Fruit fly (Drosophila melanogaster) whole organism, embryonic: ENCODE results near the gene CG11698.
A peak's percentile ranks its signal among the peaks of the same experiment; 100 is the strongest.

Experiments
- Bgb ChIP-seq: fragments of 200-800 bp; sonication (Bioruptor generic); IDR thresholded peaks from 2 replicates; pipeline ENCODE4 v1.3.6; 2022; ENCODE audit warnings: missing biosample characterization, missing genetic modification characterization; ENCODE audit not compliant: partially characterized antibody
- CG13296 ChIP-seq: fragments of 200-800 bp; sonication (Bioruptor generic); optimal IDR thresholded peaks from 3 replicates; lab custom pipeline; 2018; ENCODE audit warnings: missing biosample characterization, mild to moderate bottlenecking, missing genetic modification characterization
- CG13424 ChIP-seq: fragments of 200-800 bp; sonication (Bioruptor generic); optimal IDR thresholded peaks from 2 replicates; lab custom pipeline; 2019; ENCODE audit warnings: missing biosample characterization, mild to moderate bottlenecking, missing genetic modification characterization, moderate library complexity
- CG14014 ChIP-seq: fragments of 200-800 bp; sonication (Bioruptor generic); IDR thresholded peaks from 2 replicates; pipeline ENCODE4 v1.3.6; 2022; ENCODE audit warnings: missing biosample characterization, missing genetic modification characterization
- CG15479 ChIP-seq: fragments of 200-800 bp; sonication (Bioruptor generic); optimal IDR thresholded peaks from 3 replicates; lab custom pipeline; 2019; ENCODE audit warnings: missing biosample characterization, mild to moderate bottlenecking, missing genetic modification characterization, moderate library complexity
- CG15601 ChIP-seq: fragments of 200-800 bp; sonication (Bioruptor generic); optimal IDR thresholded peaks from 3 replicates; lab custom pipeline; 2019; ENCODE audit warnings: missing biosample characterization, mild to moderate bottlenecking, missing genetic modification characterization, moderate library complexity
- CG16779 ChIP-seq: fragments of 200-800 bp; sonication (Bioruptor generic); IDR thresholded peaks from 2 replicates; pipeline ENCODE4 v1.3.6; 2022; ENCODE audit warnings: missing biosample characterization, missing genetic modification characterization
- CG17568 ChIP-seq: fragments of 200-800 bp; sonication (Bioruptor generic); optimal IDR thresholded peaks from 2 replicates; lab custom pipeline; 2018; ENCODE audit warnings: missing biosample characterization, mild to moderate bottlenecking, missing genetic modification characterization, moderate library complexity
- CG18476 ChIP-seq: fragments of 200-800 bp; sonication (Bioruptor generic); optimal IDR thresholded peaks from 2 replicates; lab custom pipeline; 2016; ENCODE audit warnings: missing biosample characterization, mild to moderate bottlenecking, missing genetic modification characterization
- CG30020 ChIP-seq: fragments of 200-800 bp; optimal IDR thresholded peaks from 2 replicates; lab custom pipeline; 2019; ENCODE audit warnings: missing biosample characterization, mild to moderate bottlenecking, missing genetic modification characterization, moderate library complexity
- CG33213 ChIP-seq: fragments of 200-800 bp; sonication (Bioruptor generic); optimal IDR thresholded peaks from 3 replicates; lab custom pipeline; 2016; ENCODE audit warnings: missing biosample characterization, missing genetic modification characterization
- CG3407 ChIP-seq: fragments of 200-800 bp; sonication (Bioruptor generic); optimal IDR thresholded peaks from 2 replicates; lab custom pipeline; 2018; ENCODE audit warnings: missing biosample characterization, mild to moderate bottlenecking, missing genetic modification characterization
- CG4360 ChIP-seq: fragments of 200-800 bp; sonication (Bioruptor generic); IDR thresholded peaks from 2 replicates; pipeline ENCODE4 v1.3.6; 2022; ENCODE audit warnings: missing biosample characterization, missing genetic modification characterization
- CG4424 ChIP-seq: fragments of 200-800 bp; sonication (Bioruptor generic); optimal IDR thresholded peaks from 3 replicates; lab custom pipeline; 2016; ENCODE audit warnings: missing biosample characterization, missing genetic modification characterization
- CG4707 ChIP-seq: fragments of 200-800 bp; sonication (Bioruptor generic); optimal IDR thresholded peaks from 2 replicates; lab custom pipeline; 2018; ENCODE audit warnings: missing biosample characterization, mild to moderate bottlenecking, missing genetic modification characterization, moderate library complexity
- CG8089 ChIP-seq: fragments of 200-800 bp; sonication (Bioruptor generic); optimal IDR thresholded peaks from 3 replicates; lab custom pipeline; 2016; ENCODE audit warnings: missing biosample characterization, missing genetic modification characterization
- CG8290 ChIP-seq, 3 experiments: fragments of 200-800 bp; sonication (Bioruptor generic); optimal IDR thresholded peaks; 2 replicates each; lab custom pipeline; 2016 to 2019; ENCODE audit warnings: missing biosample characterization in 3 of 3, missing genetic modification characterization in 3 of 3, mild to moderate bottlenecking in 2 of 3, moderate library complexity in 1 of 3
- CG9437 ChIP-seq: fragments of 200-800 bp; sonication (Bioruptor generic); optimal IDR thresholded peaks from 2 replicates; lab custom pipeline; 2018; ENCODE audit warnings: missing biosample characterization, mild to moderate bottlenecking, missing genetic modification characterization
- Chrac-16 ChIP-seq: fragments of 200-800 bp; sonication (Bioruptor generic); optimal IDR thresholded peaks from 3 replicates; lab custom pipeline; 2016; ENCODE audit warnings: missing biosample characterization, missing genetic modification characterization
- CoRest ChIP-seq: fragments of 200-800 bp; sonication (Bioruptor generic); optimal IDR thresholded peaks from 3 replicates; lab custom pipeline; 2018; ENCODE audit warnings: missing biosample characterization, mild to moderate bottlenecking, missing genetic modification characterization, moderate library complexity
- Deaf1 ChIP-seq: fragments of 200-800 bp; optimal IDR thresholded peaks from 3 replicates; lab custom pipeline; 2019; ENCODE audit warnings: missing biosample characterization, mild to moderate bottlenecking, missing genetic modification characterization, moderate library complexity
- Dip2 ChIP-seq: fragments of 200-800 bp; sonication (Bioruptor generic); IDR thresholded peaks from 2 replicates; pipeline ENCODE4 v1.3.6; 2022; ENCODE audit warnings: missing biosample characterization, missing genetic modification characterization
- Dll ChIP-seq: fragments of 200-800 bp; sonication (Bioruptor generic); IDR thresholded peaks from 4 replicates; pipeline ENCODE4 v1.3.6; 2022; ENCODE audit warnings: missing biosample characterization, missing genetic modification characterization; ENCODE audit not compliant: partially characterized antibody
- Dp ChIP-seq: fragments of 200-800 bp; sonication (Bioruptor generic); optimal IDR thresholded peaks from 2 replicates; lab custom pipeline; 2018; ENCODE audit warnings: missing biosample characterization, mild to moderate bottlenecking, missing genetic modification characterization, moderate library complexity
- H2.0 ChIP-seq: fragments of 200-800 bp; sonication (Bioruptor generic); IDR thresholded peaks from 2 replicates; pipeline ENCODE4 v1.3.6; 2022; ENCODE audit warnings: missing biosample characterization, missing genetic modification characterization
- HHEX ChIP-seq: fragments of 200-800 bp; sonication (Bioruptor generic); optimal IDR thresholded peaks from 3 replicates; lab custom pipeline; 2017; ENCODE audit warnings: missing biosample characterization, mild to moderate bottlenecking, missing genetic modification characterization, missing genetic modification reagents
- Hr39 ChIP-seq: fragments of >200 bp; optimal IDR thresholded peaks from 2 replicates; lab custom pipeline; 2017
- Hr51 ChIP-seq, 2 experiments: fragments of 200-800 bp; sonication (Bioruptor generic); optimal IDR thresholded peaks; 2 replicates in 1 of 2; 3 replicates in 1 of 2; lab custom pipeline; 2016 to 2018; ENCODE audit warnings: missing biosample characterization in 2 of 2, missing genetic modification characterization in 2 of 2, mild to moderate bottlenecking in 1 of 2, moderate library complexity in 1 of 2
- MTF-1 ChIP-seq: fragments of 200-800 bp; sonication (Bioruptor generic); optimal IDR thresholded peaks from 2 replicates; lab custom pipeline; 2018; ENCODE audit warnings: missing biosample characterization, mild to moderate bottlenecking, missing genetic modification characterization, borderline replicate concordance
- Mes4 ChIP-seq: fragments of 200-800 bp; sonication (Bioruptor generic); optimal IDR thresholded peaks from 2 replicates; lab custom pipeline; 2016; ENCODE audit warnings: missing biosample characterization, missing genetic modification characterization
- Pdp1 ChIP-seq, 2 experiments: fragments of 200-800 bp; sonication (Bioruptor generic); optimal IDR thresholded peaks; 3 replicates each; lab custom pipeline; 2016; ENCODE audit warnings: missing biosample characterization in 2 of 2, missing genetic modification characterization in 2 of 2, mild to moderate bottlenecking in 1 of 2, moderate library complexity in 1 of 2
- chm ChIP-seq: fragments of 200-800 bp; sonication (Bioruptor generic); IDR thresholded peaks from 2 replicates; pipeline ENCODE4 v1.3.6; 2022; ENCODE audit warnings: missing biosample characterization, missing genetic modification characterization
- dati ChIP-seq: fragments of 200-800 bp; sonication (Bioruptor generic); IDR thresholded peaks from 2 replicates; pipeline ENCODE4 v1.3.6; 2022; ENCODE audit warnings: missing biosample characterization, missing genetic modification characterization
- dysf ChIP-seq: fragments of 200-800 bp; sonication (Bioruptor generic); IDR thresholded peaks from 3 replicates; pipeline ENCODE4 v1.3.6; 2022; ENCODE audit warnings: missing biosample characterization, missing genetic modification characterization
- fd96Cb ChIP-seq: fragments of 200-800 bp; sonication (Bioruptor generic); optimal IDR thresholded peaks from 2 replicates; lab custom pipeline; 2018; ENCODE audit warnings: missing biosample characterization, mild to moderate bottlenecking, missing genetic modification characterization, moderate library complexity
- hkb ChIP-seq, 2 experiments: fragments of 200-800 bp in 1 of 2; fragments of >200 bp in 1 of 2; sonication (Bioruptor generic) in 1 of 2; IDR thresholded peaks in 1 of 2; optimal IDR thresholded peaks in 1 of 2; 2 replicates each; pipeline versions ENCODE4 v1.3.6 to Lab custom; 2017 to 2022; ENCODE audit warnings: missing biosample characterization in 1 of 2, missing genetic modification characterization in 1 of 2
- ken ChIP-seq: fragments of 200-800 bp; sonication (Bioruptor generic); IDR thresholded peaks from 3 replicates; pipeline ENCODE4 v1.3.6; 2022; ENCODE audit warnings: missing biosample characterization, missing genetic modification characterization
- klu ChIP-seq: fragments of 200-800 bp; sonication (Bioruptor generic); IDR thresholded peaks from 2 replicates; pipeline ENCODE4 v1.3.6; 2022; ENCODE audit warnings: missing biosample characterization, missing genetic modification characterization
- knrl ChIP-seq: fragments of 200-800 bp; sonication (Bioruptor generic); IDR thresholded peaks from 3 replicates; pipeline ENCODE4 v1.3.6; 2022; ENCODE audit warnings: missing biosample characterization, missing genetic modification characterization; ENCODE audit not compliant: partially characterized antibody
- lmd ChIP-seq: fragments of 200-800 bp; sonication (Bioruptor generic); IDR thresholded peaks from 2 replicates; pipeline ENCODE4 v1.3.6; 2022; ENCODE audit warnings: missing biosample characterization, missing genetic modification characterization
- mirr ChIP-seq: fragments of 200-800 bp; sonication (Bioruptor generic); optimal IDR thresholded peaks from 3 replicates; lab custom pipeline; 2018; ENCODE audit warnings: missing biosample characterization, mild to moderate bottlenecking, missing genetic modification characterization
- peb ChIP-seq: fragments of 200-800 bp; sonication (Bioruptor generic); IDR thresholded peaks from 2 replicates; pipeline ENCODE4 v1.3.6; 2022; ENCODE audit warnings: missing biosample characterization, missing genetic modification characterization
- pfk ChIP-seq: fragments of 200-800 bp; sonication (Bioruptor generic); optimal IDR thresholded peaks from 2 replicates; lab custom pipeline; 2018; ENCODE audit warnings: missing biosample characterization, mild to moderate bottlenecking, missing genetic modification characterization, moderate library complexity
- sr ChIP-seq: fragments of 200-800 bp; sonication (Bioruptor generic); IDR thresholded peaks from 3 replicates; pipeline ENCODE4 v1.3.6; 2022; ENCODE audit warnings: missing biosample characterization, missing genetic modification characterization
- stwl ChIP-seq: fragments of 200-800 bp; sonication (Bioruptor generic); optimal IDR thresholded peaks from 3 replicates; lab custom pipeline; 2018; ENCODE audit warnings: missing biosample characterization, mild to moderate bottlenecking, missing genetic modification characterization, moderate library complexity
- tin ChIP-seq: fragments of 200-800 bp; sonication (Bioruptor generic); optimal IDR thresholded peaks from 3 replicates; lab custom pipeline; 2016; ENCODE audit warnings: missing biosample characterization, missing genetic modification characterization
- vvl ChIP-seq: fragments of 200-800 bp; sonication (Bioruptor generic); IDR thresholded peaks from 2 replicates; pipeline ENCODE4 v1.3.6; 2022; ENCODE audit warnings: missing biosample characterization, missing genetic modification characterization

The CG11698 gene

dm6 chr3R:8349449-8350115 lies 37.6 kb downstream of the CG11698 start, which contains the start of gene Atg13 (continued):
- TF ChIP-seq chm (GFP tag; lab: Robert Waterston, UW) (peak; percentile 70; the same call in 1 of the 2 replicates), CG9437 (GFP tag; lab: Kevin White, UChicago) (peak; percentile 96), Mes4 (GFP tag; lab: Kevin White, UChicago) (no peak), CG33213 (GFP tag; lab: Kevin White, UChicago) (no peak), tin (GFP tag; lab: Kevin White, UChicago) (peak; percentile 39), CG8290 (GFP tag; optimal IDR thresholded peaks at IDR 0.05; lab: Kevin White, UChicago) (peak; percentile 40), CG8290 (tag; optimal IDR thresholded peaks at IDR 0.05; lab: Kevin White, UChicago) (peak in 1 of 2 experiments; percentile 23), CG4360 (GFP tag; lab: Robert Waterston, UW) (no peak), Chrac-16 (no peak), CG13424 (peak; percentile 19), stwl (tag; lab: Kevin White, UChicago) (peak; percentile 25), ken (no peak), CG16779 (no peak), CG30020 (tag; lab: Kevin White, UChicago) (peak; percentile 95), fd96Cb (tag; lab: Kevin White, UChicago) (no peak), Hr39 (lab: Kevin White, UChicago) (no peak), H2.0 (GFP tag; lab: Robert Waterston, UW) (no peak), lmd (GFP tag; lab: Robert Waterston, UW) (no peak), CG4707 (GFP tag; lab: Kevin White, UChicago) (no peak), CG4424 (peak; percentile 23), Bgb (GFP tag; lab: Robert Waterston, UW) (peak; percentile 81), pfk (GFP tag; lab: Kevin White, UChicago) (no peak)

dm6 chr3R:8352961-8353728 lies 41.2 kb downstream of the CG11698 start:
- TF ChIP-seq CG17568 (GFP tag; lab: Kevin White, UChicago), result no peak
- TF ChIP-seq dati (GFP tag; lab: Robert Waterston, UW), result no peak
- TF ChIP-seq Dip2 (GFP tag; lab: Robert Waterston, UW), result no peak
- no peak for TF ChIP-seq peb (GFP tag; lab: Robert Waterston, UW)
- no peak for TF ChIP-seq vvl (GFP tag; lab: Robert Waterston, UW)
- no peak for TF ChIP-seq CG8089 (GFP tag; lab: Kevin White, UChicago)
- TF ChIP-seq Deaf1 (tag; lab: Kevin White, UChicago), result no peak
- no peak for TF ChIP-seq CG13296 (GFP tag; lab: Kevin White, UChicago)
- no peak for TF ChIP-seq HHEX (GFP tag; lab: Kevin White, UChicago)
- TF ChIP-seq sr (GFP tag; lab: Robert Waterston, UW), result no peak
- no peak for TF ChIP-seq CG14014 (GFP tag; lab: Robert Waterston, UW)
- no peak for TF ChIP-seq H2.0 (GFP tag; lab: Robert Waterston, UW)
- TF ChIP-seq CG3407 (GFP tag; lab: Kevin White, UChicago), result no peak
- no peak for TF ChIP-seq CoRest (tag; lab: Kevin White, UChicago)
- TF ChIP-seq ken, result no peak
- no peak for TF ChIP-seq CG15479 (GFP tag; lab: Kevin White, UChicago)
- no peak for TF ChIP-seq Hr51 (GFP tag; optimal IDR thresholded peaks at IDR 0.05; lab: Kevin White, UChicago)
- TF ChIP-seq CG18476 (GFP tag; lab: Kevin White, UChicago), result no peak
- no peak for TF ChIP-seq knrl (GFP tag; lab: Robert Waterston, UW)
- peak in 1 of 2 experiments; percentile 87 for TF ChIP-seq Pdp1 (GFP tag; optimal IDR thresholded peaks at IDR 0.05; lab: Kevin White, UChicago)
- no peak for TF ChIP-seq Dp
- no peak for TF ChIP-seq hkb (optimal IDR thresholded peaks at IDR 0.05; lab: Kevin White, UChicago)
- no peak for TF ChIP-seq hkb (GFP tag; IDR thresholded peaks at IDR 0.05; lab: Robert Waterston, UW)
- TF ChIP-seq mirr (GFP tag; lab: Kevin White, UChicago), result peak; percentile 1
- TF ChIP-seq Dll (GFP tag; lab: Robert Waterston, UW), result no peak
- TF ChIP-seq MTF-1 (GFP tag; lab: Kevin White, UChicago), result no peak
- TF ChIP-seq klu (GFP tag; lab: Robert Waterston, UW), result no peak
- no peak for TF ChIP-seq CG15601
- TF ChIP-seq dysf (GFP tag; lab: Robert Waterston, UW), result no peak
